Fruit fly (Drosophila melanogaster) whole organism, prepupa: Measurements from ENCODE around the gene Rab26.

Experiments
- Blimp-1 ChIP-seq: fragments of 200-800 bp; sonication (Bioruptor generic); optimal IDR thresholded peaks from 3 replicates; lab custom pipeline; 2017; ENCODE audit warnings: missing biosample characterization, missing genetic modification characterization, mild to moderate bottlenecking, moderate library complexity, missing genetic modification reagents
- CG10631 ChIP-seq: fragments of 200-800 bp; sonication (Bioruptor generic); optimal IDR thresholded peaks from 2 replicates; lab custom pipeline; 2016; ENCODE audit warnings: missing biosample characterization, missing genetic modification characterization
- CG10669 ChIP-seq: fragments of 200-800 bp; sonication (Bioruptor generic); optimal IDR thresholded peaks from 3 replicates; lab custom pipeline; 2018; ENCODE audit warnings: missing biosample characterization, mild to moderate bottlenecking, missing genetic modification characterization, moderate library complexity
- CG11294 ChIP-seq: fragments of 200-800 bp; sonication (Bioruptor generic); IDR thresholded peaks from 2 replicates; pipeline ENCODE4 v1.3.6; 2022; ENCODE audit warnings: missing biosample characterization, missing genetic modification characterization
- CG11762 ChIP-seq: fragments of 200-800 bp; sonication (Bioruptor generic); optimal IDR thresholded peaks from 3 replicates; lab custom pipeline; 2016; ENCODE audit warnings: missing biosample characterization, missing genetic modification characterization; ENCODE audit not compliant: insufficient read depth
- CG11902 ChIP-seq: fragments of 200-800 bp; sonication (Bioruptor generic); optimal IDR thresholded peaks from 3 replicates; lab custom pipeline; 2016; ENCODE audit warnings: missing biosample characterization, missing genetic modification characterization
- CG15336 ChIP-seq: fragments of 200-800 bp; sonication (Bioruptor generic); IDR thresholded peaks from 2 replicates; pipeline ENCODE4 v1.3.6; 2022; ENCODE audit warnings: missing biosample characterization, missing genetic modification characterization
- CG1621 ChIP-seq: fragments of 200-800 bp; sonication (Bioruptor generic); optimal IDR thresholded peaks from 3 replicates; lab custom pipeline; 2018; ENCODE audit warnings: missing biosample characterization, mild to moderate bottlenecking, missing genetic modification characterization
- CG3032 ChIP-seq: fragments of 200-800 bp; optimal IDR thresholded peaks from 2 replicates; lab custom pipeline; 2019; ENCODE audit warnings: missing biosample characterization, mild to moderate bottlenecking, missing genetic modification characterization, moderate library complexity
- CG31627 ChIP-seq: fragments of 200-800 bp; sonication (Bioruptor generic); optimal IDR thresholded peaks from 3 replicates; lab custom pipeline; 2016; ENCODE audit warnings: missing biosample characterization, missing genetic modification characterization
- CG4318 ChIP-seq: fragments of 200-800 bp; sonication (Bioruptor generic); optimal IDR thresholded peaks from 3 replicates; lab custom pipeline; 2017; ENCODE audit warnings: missing biosample characterization, mild to moderate bottlenecking, missing genetic modification characterization
- CG6163 ChIP-seq: fragments of 200-800 bp; sonication (Bioruptor generic); IDR thresholded peaks from 3 replicates; pipeline ENCODE4 v1.3.6; 2022; ENCODE audit warnings: missing biosample characterization, missing genetic modification characterization
- CG6276 ChIP-seq: fragments of 200-800 bp; sonication (Bioruptor generic); optimal IDR thresholded peaks from 2 replicates; lab custom pipeline; 2017; ENCODE audit warnings: missing biosample characterization, mild to moderate bottlenecking, missing genetic modification characterization
- CG6808 ChIP-seq: fragments of 200-800 bp; sonication (Bioruptor generic); optimal IDR thresholded peaks from 3 replicates; lab custom pipeline; 2017; ENCODE audit warnings: missing biosample characterization, missing genetic modification characterization, mild to moderate bottlenecking, moderate library complexity, missing genetic modification reagents
- CG6854 ChIP-seq: fragments of 200-800 bp; sonication (Bioruptor generic); optimal IDR thresholded peaks from 2 replicates; lab custom pipeline; 2017; ENCODE audit warnings: missing biosample characterization, mild to moderate bottlenecking, missing genetic modification characterization
- CG8119 ChIP-seq: fragments of 200-800 bp; sonication (Bioruptor generic); IDR thresholded peaks from 3 replicates; pipeline ENCODE4 v1.3.6; 2022; ENCODE audit warnings: missing biosample characterization, missing genetic modification characterization
- CG8319 ChIP-seq: fragments of 200-800 bp; sonication (Bioruptor generic); optimal IDR thresholded peaks from 3 replicates; lab custom pipeline; 2016; ENCODE audit warnings: missing biosample characterization, missing genetic modification characterization
- CG8632 ChIP-seq: fragments of 200-800 bp; sonication (Bioruptor generic); optimal IDR thresholded peaks from 3 replicates; lab custom pipeline; 2016; ENCODE audit warnings: missing biosample characterization, missing genetic modification characterization
- CG9139 ChIP-seq: fragments of 200-800 bp; sonication (Bioruptor generic); optimal IDR thresholded peaks from 3 replicates; lab custom pipeline; 2017; ENCODE audit warnings: missing biosample characterization, mild to moderate bottlenecking, missing genetic modification characterization
- Eip75B ChIP-seq: fragments of 200-800 bp; sonication (Bioruptor generic); optimal IDR thresholded peaks from 3 replicates; lab custom pipeline; 2016; ENCODE audit warnings: missing biosample characterization, missing genetic modification characterization
- Eip78C ChIP-seq: fragments of 200-800 bp; sonication (Bioruptor generic); peaks from one replicate; lab custom pipeline; 2016; ENCODE audit warnings: missing biosample characterization, missing genetic modification characterization
- Eip93F ChIP-seq: fragments of 200-800 bp; sonication (Bioruptor generic); optimal IDR thresholded peaks from 2 replicates; lab custom pipeline; 2016; ENCODE audit warnings: missing biosample characterization, mild to moderate bottlenecking, missing genetic modification characterization
- Ets21C ChIP-seq: fragments of 200-800 bp; sonication (Bioruptor generic); optimal IDR thresholded peaks from 3 replicates; lab custom pipeline; 2016; ENCODE audit warnings: missing biosample characterization, missing genetic modification characterization
- Lpt ChIP-seq: fragments of 200-800 bp; sonication (Bioruptor generic); optimal IDR thresholded peaks from 3 replicates; lab custom pipeline; 2016; ENCODE audit warnings: missing biosample characterization, missing genetic modification characterization
- OdsH ChIP-seq: fragments of 200-800 bp; sonication (Bioruptor generic); optimal IDR thresholded peaks from 3 replicates; lab custom pipeline; 2016; ENCODE audit warnings: missing biosample characterization, missing genetic modification characterization
- Sox102F ChIP-seq: fragments of 200-800 bp; sonication (Bioruptor generic); optimal IDR thresholded peaks from 2 replicates; lab custom pipeline; 2016; ENCODE audit warnings: missing biosample characterization, mild to moderate bottlenecking, missing genetic modification characterization
- Sox14 ChIP-seq: fragments of 200-800 bp; sonication (Bioruptor generic); optimal IDR thresholded peaks from 3 replicates; lab custom pipeline; 2016; ENCODE audit warnings: missing biosample characterization, missing genetic modification characterization
- Sox15 ChIP-seq: fragments of 200-800 bp; sonication (Bioruptor generic); optimal IDR thresholded peaks from 3 replicates; lab custom pipeline; 2016; ENCODE audit warnings: missing biosample characterization, missing genetic modification characterization
- cyc ChIP-seq: fragments of 200-800 bp; sonication (Bioruptor generic); optimal IDR thresholded peaks from 3 replicates; lab custom pipeline; 2016; ENCODE audit warnings: missing biosample characterization, missing genetic modification characterization
- dac ChIP-seq: fragments of 200-800 bp; sonication (Bioruptor generic); optimal IDR thresholded peaks from 2 replicates; lab custom pipeline; 2017; ENCODE audit warnings: missing biosample characterization, mild to moderate bottlenecking, missing genetic modification characterization
- dsx ChIP-seq: fragments of 200-800 bp; optimal IDR thresholded peaks from 3 replicates; lab custom pipeline; 2019; ENCODE audit warnings: missing biosample characterization, mild to moderate bottlenecking, missing genetic modification characterization, moderate library complexity; ENCODE audit not compliant: poor library complexity, severe bottlenecking
- esn ChIP-seq: fragments of 200-800 bp; sonication (Bioruptor generic); optimal IDR thresholded peaks from 2 replicates; lab custom pipeline; 2016; ENCODE audit warnings: missing biosample characterization, mild to moderate bottlenecking, missing genetic modification characterization, moderate library complexity
- fd85E ChIP-seq: fragments of 200-800 bp; sonication (Bioruptor generic); optimal IDR thresholded peaks from 3 replicates; lab custom pipeline; 2016; ENCODE audit warnings: missing biosample characterization, missing genetic modification characterization
- fkh ChIP-seq: fragments of 200-800 bp; sonication (Bioruptor generic); optimal IDR thresholded peaks from 3 replicates; lab custom pipeline; 2017; ENCODE audit warnings: missing biosample characterization, mild to moderate bottlenecking, missing genetic modification characterization, moderate library complexity
- lz ChIP-seq: fragments of 200-800 bp; sonication (Bioruptor generic); optimal IDR thresholded peaks from 3 replicates; lab custom pipeline; 2016; ENCODE audit warnings: missing biosample characterization, missing genetic modification characterization
- net ChIP-seq: fragments of 200-800 bp; sonication (Bioruptor generic); optimal IDR thresholded peaks from 3 replicates; lab custom pipeline; 2016; ENCODE audit warnings: missing biosample characterization, missing genetic modification characterization
- ss ChIP-seq, 2 experiments: fragments of 200-800 bp; sonication (Bioruptor generic); optimal IDR thresholded peaks; 2 replicates in 1 of 2; 3 replicates in 1 of 2; lab custom pipeline; 2017 to 2018; ENCODE audit warnings: mild to moderate bottlenecking in 2 of 2, missing biosample characterization in 2 of 2, missing genetic modification characterization in 2 of 2, moderate library complexity in 1 of 2
- svp ChIP-seq: fragments of 200-800 bp; sonication (Bioruptor generic); peaks from one replicate; lab custom pipeline; 2016; ENCODE audit warnings: missing biosample characterization, missing genetic modification characterization
- topi ChIP-seq: fragments of 200-800 bp; sonication (Bioruptor generic); optimal IDR thresholded peaks from 3 replicates; lab custom pipeline; 2016; ENCODE audit warnings: missing biosample characterization, missing genetic modification characterization
- vri ChIP-seq: fragments of 200-800 bp; sonication (Bioruptor generic); optimal IDR thresholded peaks from 3 replicates; lab custom pipeline; 2016; ENCODE audit warnings: missing biosample characterization, mild to moderate bottlenecking, missing genetic modification characterization

Gene Rab26

dm6 chr3L:21282741-21283140 is 35.8 kb upstream of the Rab26 start:
- TF ChIP-seq Sox102F (GFP tag; lab: Kevin White, UChicago) (no peak), vri (peak; percentile 33), Eip93F (GFP tag; lab: Kevin White, UChicago) (peak; percentile 76)

DNA sequence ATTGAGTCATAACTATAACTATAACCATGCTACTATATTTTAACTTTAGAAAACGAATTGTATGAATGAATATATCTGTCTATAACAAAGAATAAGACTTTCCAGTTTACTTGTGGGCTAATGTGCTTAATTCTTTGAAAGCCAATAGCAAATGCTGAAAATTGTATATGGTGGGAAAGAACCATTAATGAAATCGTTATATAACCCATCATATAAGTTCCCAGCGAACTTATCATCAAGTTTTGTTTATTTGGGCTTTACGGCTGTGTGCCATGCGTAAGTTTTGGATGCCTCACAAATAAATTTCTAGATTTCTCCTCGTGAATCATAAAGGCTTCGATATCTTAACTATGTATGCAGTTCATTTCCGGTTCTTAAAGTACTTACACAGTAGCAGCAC is 34.8 kb upstream of the Rab26 start:
- TF ChIP-seq CG9139 (GFP tag; lab: Kevin White, UChicago) (no peak), svp (no peak), esn (GFP tag; lab: Kevin White, UChicago) (no peak), CG4318 (GFP tag; lab: Kevin White, UChicago) (no peak), CG8319 (GFP tag; lab: Kevin White, UChicago) (no peak), Ets21C (GFP tag; lab: Kevin White, UChicago) (no peak), cyc (GFP tag; lab: Kevin White, UChicago) (no peak), CG6276 (GFP tag; lab: Kevin White, UChicago) (no peak), CG1621 (tag; lab: Kevin White, UChicago) (no peak), vri (no peak), Sox15 (GFP tag; lab: Kevin White, UChicago) (no peak), OdsH (GFP tag; lab: Kevin White, UChicago) (no peak), Sox14 (GFP tag; lab: Kevin White, UChicago) (no peak), CG3032 (tag; lab: Kevin White, UChicago) (no peak), Blimp-1 (GFP tag; lab: Kevin White, UChicago) (no peak), CG31627 (GFP tag; lab: Kevin White, UChicago) (no peak), CG11762 (GFP tag; lab: Kevin White, UChicago) (no peak), CG8119 (GFP tag; lab: Robert Waterston, UW) (no peak)

DNA sequence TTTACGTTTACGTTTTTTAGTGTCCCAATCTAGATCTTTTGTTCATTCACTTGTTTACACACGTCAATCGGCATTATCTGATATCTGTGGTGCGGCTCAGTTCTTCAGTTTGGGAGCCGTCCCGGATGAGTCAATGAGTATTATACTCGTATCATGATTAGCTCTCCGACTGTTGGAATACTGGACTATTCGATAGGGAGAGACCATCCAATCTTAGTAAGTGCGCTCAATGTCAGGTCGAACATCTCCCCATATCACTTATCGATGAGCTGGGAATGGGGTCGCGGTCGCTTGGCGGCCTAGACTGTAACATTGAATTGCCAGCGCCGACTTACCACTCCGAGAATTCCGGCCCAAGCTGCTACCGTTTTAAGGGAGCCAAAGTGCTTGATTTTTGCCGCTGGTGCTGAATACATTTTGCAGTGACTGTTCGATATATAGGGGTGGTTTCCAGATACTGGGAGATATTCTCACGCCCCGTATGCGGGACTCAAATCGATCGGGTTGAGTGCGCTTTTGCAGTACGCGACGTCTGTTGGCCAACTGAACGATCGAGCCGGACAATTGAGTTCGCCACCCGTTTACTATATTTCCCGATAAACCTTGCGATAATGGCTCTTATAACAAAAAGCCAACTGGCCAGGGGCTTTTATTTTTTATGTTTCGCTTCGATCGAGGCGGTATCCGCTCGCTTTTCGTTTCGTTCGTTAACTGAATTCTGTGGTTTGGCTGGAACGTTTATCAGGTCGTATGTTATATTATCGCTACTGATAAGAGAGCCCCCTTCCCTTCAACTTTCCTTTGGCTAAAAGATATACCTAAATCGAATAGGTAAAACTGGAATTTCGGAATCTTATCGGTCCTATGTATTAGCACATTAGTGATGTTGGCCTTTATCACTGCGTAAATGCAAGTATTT is 33.6 kb upstream of the Rab26 start:
- no peak for TF ChIP-seq CG6854 (GFP tag; lab: Kevin White, UChicago)
- peak; percentile 35 for TF ChIP-seq fkh
- peak; percentile 55 for TF ChIP-seq Eip78C (GFP tag; lab: Kevin White, UChicago)
- no peak for TF ChIP-seq fd85E (GFP tag; lab: Kevin White, UChicago)
- no peak for TF ChIP-seq CG11762 (GFP tag; lab: Kevin White, UChicago)
- no peak for TF ChIP-seq svp
- peak; percentile 81 for TF ChIP-seq vri
- no peak for TF ChIP-seq net (GFP tag; lab: Kevin White, UChicago)
- TF ChIP-seq Eip93F (GFP tag; lab: Kevin White, UChicago): peak; percentile 37
- TF ChIP-seq Ets21C (GFP tag; lab: Kevin White, UChicago): no peak
- no peak for TF ChIP-seq CG3032 (tag; lab: Kevin White, UChicago)
- TF ChIP-seq, all 60 proteins: peak for 4

DNA sequence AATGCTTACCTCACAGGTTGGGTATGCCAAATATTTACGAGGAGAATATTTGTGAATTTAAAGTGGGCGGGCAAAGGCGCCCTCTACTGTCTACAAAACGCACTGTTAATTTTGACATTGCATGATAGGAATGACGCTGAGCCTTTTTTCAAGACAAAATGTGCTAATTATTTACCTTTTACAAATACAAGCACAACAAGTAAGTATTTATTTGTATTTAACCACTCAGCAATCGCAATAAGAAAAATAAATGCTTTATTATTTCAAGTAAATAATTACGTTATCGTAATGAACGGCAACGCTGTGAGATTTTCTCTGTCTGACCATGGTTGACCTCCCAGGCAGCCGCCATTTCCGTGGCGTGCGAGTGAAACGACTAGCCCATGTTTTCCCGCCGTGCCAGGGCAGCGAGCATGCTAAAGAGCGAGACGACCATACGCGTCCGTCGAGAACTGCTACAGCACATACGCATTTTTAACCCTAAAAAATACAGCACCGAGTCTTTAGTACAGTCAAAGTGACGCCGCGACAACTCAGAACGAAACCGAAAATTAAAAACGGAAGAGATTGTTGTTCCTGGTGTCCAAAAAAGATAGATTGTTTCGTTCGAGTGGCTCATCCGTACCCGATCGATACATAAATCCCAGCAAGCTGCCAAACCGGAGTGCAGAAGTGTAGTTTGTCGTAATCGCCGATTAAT is 32.8 kb upstream of the Rab26 start, which contains the start of the genes CG12974 and pzg:
TSS of gene CG12974 (minus strand) at position 324 of the 700 bp plus-strand sequence.
TSS of gene pzg (plus strand) at position 461 of the 700 bp plus-strand sequence.
- TF ChIP-seq CG11902 (GFP tag; lab: Kevin White, UChicago) (peak; percentile 54), CG6854 (GFP tag; lab: Kevin White, UChicago) (peak; percentile 70), CG15336 (GFP tag; lab: Robert Waterston, UW) (no peak), esn (GFP tag; lab: Kevin White, UChicago) (peak; percentile 67), Eip78C (GFP tag; lab: Kevin White, UChicago) (peak; percentile 94), Lpt (no peak), CG4318 (GFP tag; lab: Kevin White, UChicago) (peak; percentile 23), Sox15 (GFP tag; lab: Kevin White, UChicago) (peak; percentile 41), Sox102F (GFP tag; lab: Kevin White, UChicago) (peak; percentile 16), CG6808 (GFP tag; lab: Kevin White, UChicago) (no peak), CG6163 (peak; percentile 55; the same call in 1 of the 3 replicates), lz (GFP tag; lab: Kevin White, UChicago) (peak; percentile 63), net (GFP tag; lab: Kevin White, UChicago) (peak; percentile 25), vri (peak; percentile 65), CG10631 (GFP tag; lab: Kevin White, UChicago) (peak; percentile 33), ss (GFP tag; optimal IDR thresholded peaks at IDR 0.05; lab: Kevin White, UChicago) (no peak), topi (GFP tag; lab: Kevin White, UChicago) (peak; percentile 70), Eip75B (GFP tag; lab: Kevin White, UChicago) (peak; percentile 44), CG10669 (peak; percentile 33), CG11294 (GFP tag; lab: Robert Waterston, UW) (no peak), dac (GFP tag; lab: Kevin White, UChicago) (no peak), dsx (GFP tag; lab: Kevin White, UChicago) (peak; percentile 4), CG6276 (GFP tag; lab: Kevin White, UChicago) (no peak), CG8632 (peak; percentile 27), CG8119 (GFP tag; lab: Robert Waterston, UW) (no peak)
